Worm (Caenorhabditis elegans) whole organism, L4 larva: ENCODE data around the gene srw-85.

Experiments
- D1046.2 ChIP-seq: fragments of 200-800 bp; sonication (Bioruptor generic); IDR thresholded peaks from 2 replicates; pipeline ENCODE4 v1.3.6; 2022; ENCODE audit warnings: missing genetic modification characterization, missing compliant biosample characterization
- F49E8.2 ChIP-seq: sonication (generic microtip); optimal IDR thresholded peaks from 2 replicates; lab custom pipeline; 2016; ENCODE audit warnings: missing compliant biosample characterization, mild to moderate bottlenecking, missing genetic modification characterization, borderline replicate concordance
- R02D3.7 ChIP-seq: fragments of 150-350 bp; sonication (generic microtip); optimal IDR thresholded peaks from 3 replicates; lab custom pipeline; 2014; ENCODE audit warnings: missing biosample characterization, missing genetic modification characterization
- Y105C5A.15 ChIP-seq: fragments of 200-800 bp; sonication (Bioruptor generic); IDR thresholded peaks from 2 replicates; pipeline ENCODE4 v1.3.6; 2022; ENCODE audit warnings: missing genetic modification characterization, missing compliant biosample characterization
- Y5F2A.4 ChIP-seq: fragments of 200-800 bp; sonication (Bioruptor generic); optimal IDR thresholded peaks from 2 replicates; lab custom pipeline; 2018; ENCODE audit warnings: mild to moderate bottlenecking, missing genetic modification characterization, missing compliant biosample characterization
- Y75B8A.6 ChIP-seq: fragments of 200-800 bp; sonication (Bioruptor generic); IDR thresholded peaks from 2 replicates; pipeline ENCODE4 v1.3.6; 2022; ENCODE audit warnings: missing genetic modification reagents, missing genetic modification characterization, missing compliant biosample characterization
- aha-1 ChIP-seq: fragments of 150-350 bp; peaks from one replicate; lab custom pipeline; 2014; ENCODE audit warnings: missing biosample characterization, missing genetic modification characterization
- ceh-20 ChIP-seq: fragments of 200-800 bp; sonication (Bioruptor generic); IDR thresholded peaks from 2 replicates; pipeline ENCODE4 v1.3.6; 2022; ENCODE audit warnings: missing genetic modification reagents, missing genetic modification characterization, missing compliant biosample characterization
- ceh-44 ChIP-seq: fragments of 200-800 bp; sonication (Bioruptor generic); IDR thresholded peaks from 2 replicates; pipeline ENCODE4 v1.3.6; 2022; ENCODE audit warnings: missing genetic modification reagents, missing genetic modification characterization, missing compliant biosample characterization
- ces-1 ChIP-seq: fragments of 150-350 bp; sonication (generic microtip); optimal IDR thresholded peaks from 4 replicates; lab custom pipeline; 2014; ENCODE audit warnings: missing biosample characterization, missing genetic modification reagents, missing genetic modification characterization
- cey-2 ChIP-seq: sonication (generic microtip); optimal IDR thresholded peaks from 3 replicates; lab custom pipeline; 2017; ENCODE audit warnings: missing genetic modification characterization, mild to moderate bottlenecking, missing compliant biosample characterization, antibody characterized with exemption, borderline replicate concordance; ENCODE audit not compliant: insufficient read depth
- daf-12 ChIP-seq: fragments of 150-350 bp; optimal IDR thresholded peaks from 2 replicates; lab custom pipeline; 2014; ENCODE audit warnings: missing biosample characterization, missing genetic modification reagents, missing genetic modification characterization
- daf-16 ChIP-seq, 3 experiments: sonication (generic microtip); optimal IDR thresholded peaks; 2 replicates each; lab custom pipeline; 2016 to 2017; ENCODE audit warnings: missing genetic modification characterization in 3 of 3, missing genetic modification reagents in 3 of 3, mild to moderate bottlenecking in 2 of 3, missing compliant biosample characterization in 2 of 3, missing biosample characterization in 1 of 3, moderate library complexity in 1 of 3
- dmd-6 ChIP-seq: fragments of 200-800 bp; sonication (Bioruptor generic); IDR thresholded peaks from 2 replicates; pipeline ENCODE4 v1.3.6; 2022; ENCODE audit warnings: missing genetic modification reagents, missing genetic modification characterization, missing compliant biosample characterization
- dve-1 ChIP-seq: sonication (generic microtip); optimal IDR thresholded peaks from 2 replicates; lab custom pipeline; 2017; ENCODE audit warnings: antibody characterized with exemption, mild to moderate bottlenecking, missing genetic modification characterization, missing compliant biosample characterization; ENCODE audit not compliant: insufficient read depth
- fkh-10 ChIP-seq: fragments of 150-350 bp; optimal IDR thresholded peaks from 2 replicates; lab custom pipeline; 2014; ENCODE audit warnings: missing biosample characterization, missing genetic modification reagents, missing genetic modification characterization
- fos-1 ChIP-seq: fragments of 150-350 bp; optimal IDR thresholded peaks from 2 replicates; lab custom pipeline; 2014; ENCODE audit warnings: missing biosample characterization, missing genetic modification characterization
- hlh-30 ChIP-seq: sonication (generic microtip); optimal IDR thresholded peaks from 2 replicates; lab custom pipeline; 2017; ENCODE audit warnings: antibody characterized with exemption, mild to moderate bottlenecking, missing genetic modification characterization, missing compliant biosample characterization; ENCODE audit not compliant: insufficient read depth
- hmg-1.1 ChIP-seq: fragments of 200-800 bp; sonication (Bioruptor generic); IDR thresholded peaks from 2 replicates; pipeline ENCODE4 v1.3.6; 2022; ENCODE audit warnings: missing genetic modification reagents, missing genetic modification characterization, missing compliant biosample characterization
- jun-1 ChIP-seq: fragments of 150-350 bp; optimal IDR thresholded peaks from 2 replicates; lab custom pipeline; 2014; ENCODE audit warnings: missing biosample characterization, missing genetic modification reagents, missing genetic modification characterization
- lin-13 ChIP-seq: fragments of 150-350 bp; optimal IDR thresholded peaks from 2 replicates; lab custom pipeline; 2014; ENCODE audit warnings: missing biosample characterization, missing genetic modification reagents, missing genetic modification characterization
- lsy-2 ChIP-seq, 2 experiments: fragments of 150-350 bp in 1 of 2; sonication (generic microtip) in 1 of 2; optimal IDR thresholded peaks; 2 replicates each; lab custom pipeline; 2014 to 2017; ENCODE audit warnings: missing biosample characterization in 2 of 2, missing genetic modification characterization in 2 of 2
- madf-9 ChIP-seq: fragments of 200-800 bp; sonication (Bioruptor generic); conservative IDR thresholded peaks from 2 replicates; pipeline ENCODE4 v1.3.6; 2022; ENCODE audit warnings: missing genetic modification reagents, missing genetic modification characterization, missing compliant biosample characterization
- mdl-1 ChIP-seq, 2 experiments: fragments of 150-350 bp in 1 of 2; sonication (generic microtip) in 1 of 2; optimal IDR thresholded peaks; 2 replicates each; lab custom pipeline; 2014 to 2017; ENCODE audit warnings: missing biosample characterization in 2 of 2, missing genetic modification characterization in 2 of 2
- nhr-11 ChIP-seq: fragments of 150-350 bp; optimal IDR thresholded peaks from 2 replicates; lab custom pipeline; 2014; ENCODE audit warnings: missing biosample characterization, missing genetic modification characterization
- nhr-111 ChIP-seq: fragments of 200-800 bp; sonication (Bioruptor generic); optimal IDR thresholded peaks from 2 replicates; lab custom pipeline; 2018; ENCODE audit warnings: mild to moderate bottlenecking, missing genetic modification characterization, missing compliant biosample characterization
- nhr-237 ChIP-seq: sonication (generic microtip); optimal IDR thresholded peaks from 2 replicates; lab custom pipeline; 2017; ENCODE audit warnings: missing biosample characterization, missing genetic modification characterization
- nhr-48 ChIP-seq: sonication (generic microtip); optimal IDR thresholded peaks from 2 replicates; lab custom pipeline; 2016; ENCODE audit warnings: mild to moderate bottlenecking, missing genetic modification characterization, missing compliant biosample characterization
- nhr-6 ChIP-seq: fragments of 150-350 bp; optimal IDR thresholded peaks from 2 replicates; lab custom pipeline; 2014; ENCODE audit warnings: missing biosample characterization, missing genetic modification characterization
- nhr-77 ChIP-seq: fragments of 150-350 bp; optimal IDR thresholded peaks from 2 replicates; lab custom pipeline; 2014; ENCODE audit warnings: missing biosample characterization, missing genetic modification characterization
- pha-4 ChIP-seq, 2 experiments: fragments of 150-350 bp in 1 of 2; fragments of 200-800 bp in 1 of 2; sonication (Bioruptor generic) in 1 of 2; IDR thresholded peaks in 1 of 2; optimal IDR thresholded peaks in 1 of 2; 2 replicates each; pipeline versions ENCODE4 v1.3.6 to Lab custom; 2014 to 2022; ENCODE audit warnings: missing genetic modification characterization in 2 of 2, missing genetic modification reagents in 2 of 2, missing biosample characterization in 1 of 2, missing compliant biosample characterization in 1 of 2
- php-3 ChIP-seq: fragments of 200-800 bp; sonication (Bioruptor generic); IDR thresholded peaks from 2 replicates; pipeline ENCODE4 v1.3.6; 2022; ENCODE audit warnings: missing genetic modification reagents, missing genetic modification characterization, missing compliant biosample characterization
- rbr-2 ChIP-seq: sonication (generic microtip); optimal IDR thresholded peaks from 2 replicates; lab custom pipeline; 2016; ENCODE audit warnings: missing genotype, missing genetic modification characterization, missing compliant biosample characterization
- sdz-12 ChIP-seq: fragments of 200-800 bp; sonication (Bioruptor generic); optimal IDR thresholded peaks from 2 replicates; lab custom pipeline; 2018; ENCODE audit warnings: mild to moderate bottlenecking, missing genetic modification characterization, missing compliant biosample characterization
- set-16 ChIP-seq: fragments of 200-800 bp; sonication (Bioruptor generic); IDR thresholded peaks from 2 replicates; pipeline ENCODE4 v1.3.6; 2022; ENCODE audit warnings: missing genetic modification reagents, missing genetic modification characterization, missing compliant biosample characterization
- snpc-1.2 ChIP-seq: fragments of 200-800 bp; sonication (Bioruptor generic); IDR thresholded peaks from 2 replicates; pipeline ENCODE4 v1.3.6; 2022; ENCODE audit warnings: missing genetic modification reagents, missing genetic modification characterization, missing compliant biosample characterization
- tra-1 ChIP-seq: fragments of 200-800 bp; sonication (Bioruptor generic); IDR thresholded peaks from 2 replicates; pipeline ENCODE4 v1.3.6; 2022; ENCODE audit warnings: missing genetic modification reagents, missing genetic modification characterization, missing compliant biosample characterization
- unc-130 ChIP-seq: sonication (generic microtip); optimal IDR thresholded peaks from 2 replicates; lab custom pipeline; 2016; ENCODE audit warnings: missing genetic modification reagents, missing genetic modification characterization, missing compliant biosample characterization
- unc-39 ChIP-seq: sonication (generic microtip); optimal IDR thresholded peaks from 2 replicates; lab custom pipeline; 2017; ENCODE audit warnings: missing biosample characterization, missing genetic modification characterization
- unc-62 ChIP-seq, 3 experiments: fragments of 150-350 bp in 1 of 3; sonication (generic microtip); optimal IDR thresholded peaks in 2 of 3; peaks in 1 of 3; 1 replicate in 1 of 3; 2 replicates in 2 of 3; lab custom pipeline; 2014 to 2017; ENCODE audit warnings: missing biosample characterization in 3 of 3, missing genetic modification characterization in 3 of 3, missing genetic modification reagents in 3 of 3, missing genotype in 1 of 3
- zfp-2 ChIP-seq: sonication (generic microtip); optimal IDR thresholded peaks from 2 replicates; lab custom pipeline; 2016; ENCODE audit warnings: mild to moderate bottlenecking, missing genetic modification characterization, missing compliant biosample characterization
- zfp-3 ChIP-seq: fragments of 200-800 bp; sonication (Bioruptor generic); conservative IDR thresholded peaks from 2 replicates; pipeline ENCODE4 v1.3.6; 2022; ENCODE audit warnings: missing genetic modification reagents, missing genetic modification characterization, missing compliant biosample characterization
- ztf-7 ChIP-seq: fragments of 150-350 bp; optimal IDR thresholded peaks from 2 replicates; lab custom pipeline; 2014; ENCODE audit warnings: missing biosample characterization, missing genetic modification characterization

srw-85 gene

DNA sequence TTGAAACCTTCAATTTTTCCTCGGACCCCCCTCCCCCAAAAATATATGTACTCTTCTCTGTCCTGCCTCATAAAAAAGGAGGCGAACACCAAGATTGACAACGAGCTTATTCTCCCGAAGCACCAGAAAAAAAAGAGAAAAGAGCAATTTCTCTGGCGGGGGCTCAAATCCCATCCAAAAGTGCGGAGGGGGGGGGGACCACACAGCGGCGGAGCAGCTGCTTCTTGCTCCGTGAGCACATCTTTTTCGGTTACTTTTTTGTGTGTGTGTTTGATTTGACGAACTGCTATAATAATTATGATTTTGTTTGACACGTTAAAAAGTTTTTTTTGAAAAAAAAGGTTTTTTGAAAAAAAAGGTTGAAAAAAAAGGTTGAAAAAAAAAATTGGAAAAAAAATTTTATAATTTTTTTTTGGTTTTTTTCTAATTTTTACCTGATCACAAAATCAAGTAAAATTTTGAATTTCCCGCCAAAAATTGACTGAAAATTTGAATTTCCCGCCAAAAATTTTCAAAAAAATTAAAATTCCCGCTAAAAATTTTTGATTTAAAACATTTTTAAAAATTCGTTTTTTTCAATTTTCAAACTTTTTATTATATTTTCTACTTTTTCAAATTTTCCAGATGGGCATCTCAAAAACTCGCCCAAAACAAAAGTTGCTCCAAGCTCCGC lies 43.0 kb upstream of the srw-85 start, which contains the start of gene Y43F8B.10:
Gene Y43F8B.10 (plus strand): TSS at position 623 of the 673 bp plus-strand sequence.
- TF ChIP-seq set-16 (GFP tag; lab: Robert Waterston, UW): peak; percentile 52; the same call in 1 of the 2 replicates
- TF ChIP-seq nhr-6 (tag; lab: Kevin White, UChicago): no peak
- TF ChIP-seq tra-1 (GFP tag; lab: Robert Waterston, UW): no peak
- TF ChIP-seq Y105C5A.15: no peak
- TF ChIP-seq F49E8.2 (tag; lab: Kevin White, UChicago): no peak

DNA sequence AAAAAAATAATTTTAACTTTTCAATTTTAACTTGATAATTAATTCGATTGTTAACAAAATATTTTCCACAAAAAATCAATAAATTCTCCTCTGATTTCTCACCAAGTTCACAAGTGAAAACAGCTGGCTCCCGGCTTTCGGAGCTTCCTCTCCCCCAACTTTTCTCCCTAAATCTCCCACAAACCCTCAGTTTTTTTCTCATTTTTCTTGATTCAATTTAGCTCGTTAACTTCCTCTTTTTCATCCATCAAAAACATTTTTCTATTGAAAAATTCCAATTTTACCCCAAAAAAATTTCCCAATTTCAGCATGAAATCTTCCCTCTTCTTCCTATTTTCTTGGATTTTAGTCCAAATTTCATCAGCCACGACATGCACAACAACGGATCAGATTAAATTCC lies 39.4 kb upstream of the srw-85 start, which contains the start of gene Y43F8B.11:
Gene Y43F8B.11 (plus strand): TSS at position 301 of the 400 bp plus-strand sequence.
- TF ChIP-seq aha-1 (tag; lab: Kevin White, UChicago) (peak; percentile 62), hmg-1.1 (GFP tag; lab: Robert Waterston, UW) (no peak)

DNA sequence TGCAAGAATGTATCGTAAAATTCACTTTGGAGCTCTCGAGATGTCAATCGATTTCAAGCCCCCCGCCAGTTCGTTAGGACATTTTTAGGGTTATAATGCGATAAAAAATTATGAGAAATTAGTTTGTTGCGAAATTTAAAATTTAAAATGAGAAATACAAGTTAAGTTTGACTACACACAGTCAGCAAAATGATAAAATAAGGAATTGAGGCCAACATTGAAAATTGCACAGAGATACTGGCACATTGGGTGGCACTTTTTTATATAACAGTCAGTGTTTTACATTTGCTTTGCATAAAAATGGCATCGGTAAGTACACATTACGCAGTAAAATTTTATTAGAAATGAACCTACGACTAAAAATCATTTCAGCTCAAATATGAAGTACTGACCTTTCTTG lies 37.1 kb upstream of the srw-85 start, which contains the start of gene Y43F8B.12:
Gene Y43F8B.12 (plus strand): TSS at position 301 of the 400 bp plus-strand sequence.
- TF ChIP-seq sdz-12 (GFP tag; lab: Kevin White, UChicago) (no peak), zfp-3 (GFP tag; lab: Robert Waterston, UW) (no peak), fos-1 (tag; lab: Kevin White, UChicago) (no peak), pha-4 (GFP tag; IDR thresholded peaks at IDR 0.05; lab: Robert Waterston, UW) (no peak), pha-4 (tag; optimal IDR thresholded peaks at IDR 0.05; lab: Kevin White, UChicago) (no peak), snpc-1.2 (GFP tag; lab: Robert Waterston, UW) (no peak), D1046.2 (GFP tag; lab: Robert Waterston, UW) (no peak), lsy-2 (tag; optimal IDR thresholded peaks at IDR 0.05; lab: Kevin White, UChicago) (no peak), ceh-20 (no peak), Y5F2A.4 (GFP tag; lab: Kevin White, UChicago) (no peak), madf-9 (no peak), cey-2 (tag; lab: Kevin White, UChicago) (no peak), nhr-237 (no peak), nhr-48 (tag; lab: Kevin White, UChicago) (no peak), nhr-11 (no peak), php-3 (no peak), unc-39 (tag; lab: Kevin White, UChicago) (no peak), fkh-10 (no peak)
- TF ChIP-seq, all 104 proteins: peak for 0

DNA sequence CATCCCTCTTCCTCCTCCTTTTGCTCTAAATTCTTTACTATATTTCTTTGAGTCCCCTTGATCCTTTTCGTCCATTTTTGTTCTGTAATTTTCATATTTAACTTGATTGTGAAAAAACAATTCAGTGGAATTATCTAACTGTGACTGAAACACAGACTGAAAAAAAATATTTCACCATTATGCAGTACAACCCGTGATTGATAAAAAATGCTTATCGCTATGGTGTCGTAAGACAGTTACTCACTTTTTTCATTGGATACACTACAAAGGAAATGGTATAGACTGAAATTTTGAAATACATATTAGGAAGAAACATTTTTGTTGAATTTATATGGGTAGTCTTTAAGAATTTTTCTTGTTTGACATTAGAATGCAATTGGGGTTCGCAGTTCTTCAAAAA lies 36.6 kb upstream of the srw-85 start, which contains the start of gene Y43F8B.23:
Gene Y43F8B.23 (minus strand): TSS at position 75 of the 400 bp plus-strand sequence.
- TF ChIP-seq rbr-2 (tag; lab: Kevin White, UChicago): no peak
- peak; percentile 26 for TF ChIP-seq nhr-77 (tag; lab: Kevin White, UChicago)
- no peak for TF ChIP-seq mdl-1 (tag; optimal IDR thresholded peaks at IDR 0.05; lab: Kevin White, UChicago)
- TF ChIP-seq tra-1 (GFP tag; lab: Robert Waterston, UW): no peak
- TF ChIP-seq R02D3.7 (tag; lab: Kevin White, UChicago): no peak
- no peak for TF ChIP-seq sdz-12 (GFP tag; lab: Kevin White, UChicago)
- peak; percentile 56 for TF ChIP-seq dmd-6 (GFP tag; lab: Robert Waterston, UW)
- TF ChIP-seq Y75B8A.6 (GFP tag; lab: Robert Waterston, UW): no peak
- TF ChIP-seq Y105C5A.15: no peak
- TF ChIP-seq jun-1 (tag; lab: Kevin White, UChicago): no peak
- TF ChIP-seq ceh-44 (GFP tag; lab: Robert Waterston, UW): no peak
- no peak for TF ChIP-seq ces-1
- TF ChIP-seq cey-2 (tag; lab: Kevin White, UChicago): no peak
- no peak for TF ChIP-seq unc-130 (GFP tag; lab: Kevin White, UChicago)
- peak; percentile 27 for TF ChIP-seq hlh-30
- TF ChIP-seq zfp-2 (tag; lab: Kevin White, UChicago): no peak
- TF ChIP-seq lin-13 (GFP tag; lab: Kevin White, UChicago): no peak
- peak in 1 of 2 experiments; percentile 40 for TF ChIP-seq unc-62 (GFP tag; optimal IDR thresholded peaks at IDR 0.05 in 1 of 2; lab: Kevin White, UChicago)
- no peak for TF ChIP-seq unc-62 (tag; optimal IDR thresholded peaks at IDR 0.05; lab: Kevin White, UChicago)
- TF ChIP-seq daf-16 (GFP tag; optimal IDR thresholded peaks at IDR 0.05; lab: Kevin White, UChicago): no peak
- peak; percentile 11 for TF ChIP-seq daf-16 (tag; optimal IDR thresholded peaks at IDR 0.05; lab: Kevin White, UChicago)
- TF ChIP-seq dve-1: peak; percentile 61
- TF ChIP-seq ztf-7: no peak
- TF ChIP-seq daf-12 (tag; lab: Kevin White, UChicago): no peak
- no peak for TF ChIP-seq nhr-111 (GFP tag; lab: Kevin White, UChicago)
- no peak for TF ChIP-seq snpc-1.2 (GFP tag; lab: Robert Waterston, UW)
